Fruit fly (Drosophila melanogaster): Measurements from ENCODE around the gene CG12105.

CG12105 gene

DNA sequence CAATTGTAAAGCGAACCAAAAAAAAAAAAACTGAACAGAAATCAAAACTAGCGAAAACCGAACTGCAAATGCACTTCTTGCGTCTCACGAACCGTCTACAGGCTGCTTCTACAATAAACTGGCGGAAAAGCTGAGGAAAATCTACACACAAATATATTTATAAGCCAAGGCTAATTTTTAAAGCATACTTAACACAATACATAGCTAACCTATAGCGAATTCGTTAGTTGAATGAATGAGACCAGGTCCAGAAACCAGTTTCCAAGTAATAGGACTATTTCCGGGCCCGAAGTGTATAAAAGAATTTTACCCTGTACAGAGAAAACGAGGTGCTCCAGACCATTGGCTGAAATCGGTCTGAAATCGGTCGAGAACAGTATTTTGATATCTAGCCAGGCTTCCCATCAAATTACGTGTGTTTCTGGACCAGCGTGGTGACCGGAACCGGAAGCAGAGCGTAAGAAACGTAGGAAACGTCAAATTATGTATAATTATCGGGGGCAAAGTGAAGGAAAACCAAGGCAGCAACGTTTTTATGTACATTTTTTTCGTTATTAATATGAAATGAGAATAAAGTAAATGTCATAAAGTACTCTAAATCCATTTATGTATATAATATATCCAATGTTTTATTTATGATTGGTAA, 39.7 kb downstream of the CG12105 start (continued):
- TF ChIP-seq salr (GFP tag; optimal IDR thresholded peaks at IDR 0.05), result no peak

- TF ChIP-seq Hr39 (GFP tag; optimal IDR thresholded peaks at IDR 0.05) (no peak), Gug (GFP tag; IDR thresholded peaks at IDR 0.05) (no peak), CG3919 (GFP tag; optimal IDR thresholded peaks at IDR 0.05) (no peak), topi (GFP tag; optimal IDR thresholded peaks at IDR 0.05) (no peak), CG11902 (GFP tag; optimal IDR thresholded peaks at IDR 0.05) (no peak), acj6 (GFP tag; optimal IDR thresholded peaks at IDR 0.05) (no peak), svp (GFP tag) (no peak), Hr38 (GFP tag; optimal IDR thresholded peaks at IDR 0.05) (no peak), eg (GFP tag; IDR thresholded peaks at IDR 0.05) (no peak), OdsH (GFP tag; optimal IDR thresholded peaks at IDR 0.05) (no peak), Lpt (GFP tag; optimal IDR thresholded peaks at IDR 0.05) (no peak), CG10669 (GFP tag; optimal IDR thresholded peaks at IDR 0.05) (no peak), Sox102F (GFP tag; optimal IDR thresholded peaks at IDR 0.05) (no peak), CG8119 (GFP tag; IDR thresholded peaks at IDR 0.05) (no peak), Ets21C (GFP tag; optimal IDR thresholded peaks at IDR 0.05) (no peak), CG8319 (GFP tag; optimal IDR thresholded peaks at IDR 0.05) (no peak), fd85E (GFP tag; optimal IDR thresholded peaks at IDR 0.05) (no peak), Sox15 (GFP tag; optimal IDR thresholded peaks at IDR 0.05) (no peak)
Measured at dm6 chr3L:1573191-1573590, 42.4 kb downstream of the CG12105 start.

DNA sequence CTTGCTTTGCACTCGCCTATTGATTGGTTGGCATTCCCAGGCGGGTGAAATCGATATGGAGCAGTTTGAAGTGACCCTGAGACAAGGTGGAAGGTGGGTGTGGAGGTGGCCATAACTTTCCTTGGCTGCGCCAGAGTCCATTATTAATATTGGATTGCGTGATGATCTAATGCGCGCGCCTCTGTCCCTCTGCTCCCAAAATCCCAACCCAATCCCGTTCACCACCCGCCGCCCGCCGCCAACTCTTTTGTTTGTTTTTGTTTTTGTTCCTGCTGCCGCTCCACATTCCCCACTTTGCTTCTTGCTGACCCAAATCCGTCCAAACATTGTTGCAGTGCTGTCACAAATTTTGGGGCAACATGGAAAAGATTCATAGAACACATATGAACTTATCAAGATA, 44.5 kb downstream of the CG12105 start:
- TF ChIP-seq CG6808 (GFP tag; optimal IDR thresholded peaks at IDR 0.05) (no peak), achi (GFP tag; optimal IDR thresholded peaks at IDR 0.05) (no peak), CG1621 (tag; optimal IDR thresholded peaks at IDR 0.05) (no peak), OdsH (GFP tag; optimal IDR thresholded peaks at IDR 0.05) (no peak), cyc (GFP tag; optimal IDR thresholded peaks at IDR 0.05) (no peak), topi (GFP tag; optimal IDR thresholded peaks at IDR 0.05) (no peak), ss (GFP tag; optimal IDR thresholded peaks at IDR 0.05) (no peak), spab (GFP tag; optimal IDR thresholded peaks at IDR 0.05) (no peak), Smox (GFP tag; optimal IDR thresholded peaks at IDR 0.05) (no peak), Eip78C (GFP tag) (no peak), lz (GFP tag; optimal IDR thresholded peaks at IDR 0.05) (no peak), eg (GFP tag; IDR thresholded peaks at IDR 0.05) (no peak), acj6 (GFP tag; optimal IDR thresholded peaks at IDR 0.05) (no peak), Gug (GFP tag; IDR thresholded peaks at IDR 0.05) (no peak), Hr38 (GFP tag; optimal IDR thresholded peaks at IDR 0.05) (no peak), fd85E (GFP tag; optimal IDR thresholded peaks at IDR 0.05) (no peak), Met (GFP tag; optimal IDR thresholded peaks at IDR 0.05) (no peak), esn (GFP tag; optimal IDR thresholded peaks at IDR 0.05) (no peak), Hr39 (GFP tag; optimal IDR thresholded peaks at IDR 0.05) (no peak), CG6792 (GFP tag; optimal IDR thresholded peaks at IDR 0.05) (no peak)

DNA sequence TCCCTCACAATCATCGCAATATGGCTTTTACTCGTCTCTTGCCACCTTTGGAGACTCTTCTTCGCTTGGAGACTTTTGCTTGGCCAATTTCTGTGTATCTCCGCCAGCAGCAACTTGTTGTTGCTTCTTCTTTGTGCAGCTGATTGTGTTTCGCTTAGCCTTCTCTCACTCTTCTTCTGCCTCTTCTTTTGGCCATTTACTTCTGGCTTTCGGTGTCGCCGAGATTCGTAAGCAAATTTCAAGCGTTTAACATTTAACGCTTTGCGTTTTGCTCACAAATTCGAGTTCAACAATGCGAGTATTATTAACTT, 45.7 kb downstream of the CG12105 start:
- TF ChIP-seq vri (GFP tag; optimal IDR thresholded peaks at IDR 0.05) (no peak), ss (GFP tag; optimal IDR thresholded peaks at IDR 0.05) (peak in 1 of 2 experiments; percentile 30), CG6854 (GFP tag; optimal IDR thresholded peaks at IDR 0.05) (peak; percentile 57), CG10669 (GFP tag; optimal IDR thresholded peaks at IDR 0.05) (no peak), svp (GFP tag) (peak; percentile 74), Sox14 (GFP tag; optimal IDR thresholded peaks at IDR 0.05) (peak; percentile 39)

Data from whole organism, prepupa.